Fruit fly (Drosophila melanogaster) whole organism, prepupa: ENCODE data around the gene CG46309.
A peak's percentile ranks its signal among the peaks of the same experiment; 100 is the strongest.

Source experiments
- Blimp-1 ChIP-seq: fragments of 200-800 bp; sonication (Bioruptor generic); optimal IDR thresholded peaks from 3 replicates; lab custom pipeline; 2017; ENCODE audit warnings: missing biosample characterization, missing genetic modification characterization, mild to moderate bottlenecking, moderate library complexity, missing genetic modification reagents
- CG10631 ChIP-seq: fragments of 200-800 bp; sonication (Bioruptor generic); optimal IDR thresholded peaks from 2 replicates; lab custom pipeline; 2016; ENCODE audit warnings: missing biosample characterization, missing genetic modification characterization
- CG11294 ChIP-seq: fragments of 200-800 bp; sonication (Bioruptor generic); IDR thresholded peaks from 2 replicates; pipeline ENCODE4 v1.3.6; 2022; ENCODE audit warnings: missing biosample characterization, missing genetic modification characterization
- CG11762 ChIP-seq: fragments of 200-800 bp; sonication (Bioruptor generic); optimal IDR thresholded peaks from 3 replicates; lab custom pipeline; 2016; ENCODE audit warnings: missing biosample characterization, missing genetic modification characterization; ENCODE audit not compliant: insufficient read depth
- CG11902 ChIP-seq: fragments of 200-800 bp; sonication (Bioruptor generic); optimal IDR thresholded peaks from 3 replicates; lab custom pipeline; 2016; ENCODE audit warnings: missing biosample characterization, missing genetic modification characterization
- CG15336 ChIP-seq: fragments of 200-800 bp; sonication (Bioruptor generic); IDR thresholded peaks from 2 replicates; pipeline ENCODE4 v1.3.6; 2022; ENCODE audit warnings: missing biosample characterization, missing genetic modification characterization
- CG1621 ChIP-seq: fragments of 200-800 bp; sonication (Bioruptor generic); optimal IDR thresholded peaks from 3 replicates; lab custom pipeline; 2018; ENCODE audit warnings: missing biosample characterization, mild to moderate bottlenecking, missing genetic modification characterization
- CG16779 ChIP-seq: fragments of 200-800 bp; sonication (Bioruptor generic); optimal IDR thresholded peaks from 3 replicates; lab custom pipeline; 2017; ENCODE audit warnings: missing biosample characterization, mild to moderate bottlenecking, missing genetic modification characterization
- CG3032 ChIP-seq: fragments of 200-800 bp; optimal IDR thresholded peaks from 2 replicates; lab custom pipeline; 2019; ENCODE audit warnings: missing biosample characterization, mild to moderate bottlenecking, missing genetic modification characterization, moderate library complexity
- CG31627 ChIP-seq: fragments of 200-800 bp; sonication (Bioruptor generic); optimal IDR thresholded peaks from 3 replicates; lab custom pipeline; 2016; ENCODE audit warnings: missing biosample characterization, missing genetic modification characterization
- CG34406 ChIP-seq: fragments of 200-800 bp; sonication (Bioruptor generic); optimal IDR thresholded peaks from 3 replicates; lab custom pipeline; 2016; ENCODE audit warnings: missing biosample characterization, missing genetic modification characterization
- CG4318 ChIP-seq: fragments of 200-800 bp; sonication (Bioruptor generic); optimal IDR thresholded peaks from 3 replicates; lab custom pipeline; 2017; ENCODE audit warnings: missing biosample characterization, mild to moderate bottlenecking, missing genetic modification characterization
- CG6792 ChIP-seq: fragments of 200-800 bp; sonication (Bioruptor generic); optimal IDR thresholded peaks from 3 replicates; lab custom pipeline; 2016; ENCODE audit warnings: missing biosample characterization, missing genetic modification characterization
- CG6854 ChIP-seq: fragments of 200-800 bp; sonication (Bioruptor generic); optimal IDR thresholded peaks from 2 replicates; lab custom pipeline; 2017; ENCODE audit warnings: missing biosample characterization, mild to moderate bottlenecking, missing genetic modification characterization
- CG7368 ChIP-seq: fragments of 200-800 bp; sonication (Bioruptor generic); optimal IDR thresholded peaks from 3 replicates; lab custom pipeline; 2016; ENCODE audit warnings: missing biosample characterization, missing genetic modification characterization
- CG8119 ChIP-seq: fragments of 200-800 bp; sonication (Bioruptor generic); IDR thresholded peaks from 3 replicates; pipeline ENCODE4 v1.3.6; 2022; ENCODE audit warnings: missing biosample characterization, missing genetic modification characterization
- CG8319 ChIP-seq: fragments of 200-800 bp; sonication (Bioruptor generic); optimal IDR thresholded peaks from 3 replicates; lab custom pipeline; 2016; ENCODE audit warnings: missing biosample characterization, missing genetic modification characterization
- CG8632 ChIP-seq: fragments of 200-800 bp; sonication (Bioruptor generic); optimal IDR thresholded peaks from 3 replicates; lab custom pipeline; 2016; ENCODE audit warnings: missing biosample characterization, missing genetic modification characterization
- CG9139 ChIP-seq: fragments of 200-800 bp; sonication (Bioruptor generic); optimal IDR thresholded peaks from 3 replicates; lab custom pipeline; 2017; ENCODE audit warnings: missing biosample characterization, mild to moderate bottlenecking, missing genetic modification characterization
- Eip75B ChIP-seq: fragments of 200-800 bp; sonication (Bioruptor generic); optimal IDR thresholded peaks from 3 replicates; lab custom pipeline; 2016; ENCODE audit warnings: missing biosample characterization, missing genetic modification characterization
- Eip78C ChIP-seq: fragments of 200-800 bp; sonication (Bioruptor generic); peaks from one replicate; lab custom pipeline; 2016; ENCODE audit warnings: missing biosample characterization, missing genetic modification characterization
- Eip93F ChIP-seq: fragments of 200-800 bp; sonication (Bioruptor generic); optimal IDR thresholded peaks from 2 replicates; lab custom pipeline; 2016; ENCODE audit warnings: missing biosample characterization, mild to moderate bottlenecking, missing genetic modification characterization
- Ets21C ChIP-seq: fragments of 200-800 bp; sonication (Bioruptor generic); optimal IDR thresholded peaks from 3 replicates; lab custom pipeline; 2016; ENCODE audit warnings: missing biosample characterization, missing genetic modification characterization
- Ets96B ChIP-seq: fragments of 200-800 bp; optimal IDR thresholded peaks from 2 replicates; lab custom pipeline; 2019; ENCODE audit warnings: missing biosample characterization, mild to moderate bottlenecking, missing genetic modification characterization, moderate library complexity
- Gug ChIP-seq: fragments of 200-800 bp; sonication (Bioruptor generic); IDR thresholded peaks from 2 replicates; pipeline ENCODE4 v1.3.6; 2022; ENCODE audit warnings: missing biosample characterization, missing genetic modification characterization
- Hr38 ChIP-seq: sonication (Bioruptor generic); optimal IDR thresholded peaks from 2 replicates; lab custom pipeline; 2016; ENCODE audit warnings: missing biosample characterization, missing genetic modification characterization
- Hr39 ChIP-seq: fragments of 200-800 bp; sonication (Bioruptor generic); optimal IDR thresholded peaks from 2 replicates; lab custom pipeline; 2016; ENCODE audit warnings: missing biosample characterization, missing genetic modification characterization
- Hr4 ChIP-seq: fragments of 200-800 bp; sonication (Bioruptor generic); optimal IDR thresholded peaks from 3 replicates; lab custom pipeline; 2016; ENCODE audit warnings: missing biosample characterization, missing genetic modification characterization
- Met ChIP-seq: fragments of 200-800 bp; sonication (Bioruptor generic); optimal IDR thresholded peaks from 3 replicates; lab custom pipeline; 2016; ENCODE audit warnings: missing biosample characterization, missing genetic modification characterization
- OdsH ChIP-seq: fragments of 200-800 bp; sonication (Bioruptor generic); optimal IDR thresholded peaks from 3 replicates; lab custom pipeline; 2016; ENCODE audit warnings: missing biosample characterization, missing genetic modification characterization
- Sox14 ChIP-seq: fragments of 200-800 bp; sonication (Bioruptor generic); optimal IDR thresholded peaks from 3 replicates; lab custom pipeline; 2016; ENCODE audit warnings: missing biosample characterization, missing genetic modification characterization
- Sox15 ChIP-seq: fragments of 200-800 bp; sonication (Bioruptor generic); optimal IDR thresholded peaks from 3 replicates; lab custom pipeline; 2016; ENCODE audit warnings: missing biosample characterization, missing genetic modification characterization
- achi ChIP-seq: fragments of 200-800 bp; sonication (Bioruptor generic); optimal IDR thresholded peaks from 3 replicates; lab custom pipeline; 2016; ENCODE audit warnings: missing biosample characterization, missing genetic modification characterization
- acj6 ChIP-seq: fragments of 200-800 bp; sonication (Bioruptor generic); optimal IDR thresholded peaks from 3 replicates; lab custom pipeline; 2016; ENCODE audit warnings: missing biosample characterization, missing genetic modification characterization
- cyc ChIP-seq: fragments of 200-800 bp; sonication (Bioruptor generic); optimal IDR thresholded peaks from 3 replicates; lab custom pipeline; 2016; ENCODE audit warnings: missing biosample characterization, missing genetic modification characterization
- dac ChIP-seq: fragments of 200-800 bp; sonication (Bioruptor generic); optimal IDR thresholded peaks from 2 replicates; lab custom pipeline; 2017; ENCODE audit warnings: missing biosample characterization, mild to moderate bottlenecking, missing genetic modification characterization
- eg ChIP-seq: fragments of 200-800 bp; sonication (Bioruptor generic); IDR thresholded peaks from 3 replicates; pipeline ENCODE4 v1.3.6; 2022; ENCODE audit warnings: missing biosample characterization, missing genetic modification characterization
- esn ChIP-seq: fragments of 200-800 bp; sonication (Bioruptor generic); optimal IDR thresholded peaks from 2 replicates; lab custom pipeline; 2016; ENCODE audit warnings: missing biosample characterization, mild to moderate bottlenecking, missing genetic modification characterization, moderate library complexity
- fd59A ChIP-seq: fragments of 200-800 bp; sonication (Bioruptor generic); optimal IDR thresholded peaks from 2 replicates; lab custom pipeline; 2017; ENCODE audit warnings: missing biosample characterization, mild to moderate bottlenecking, missing genetic modification characterization, missing genetic modification reagents
- fkh ChIP-seq: fragments of 200-800 bp; sonication (Bioruptor generic); optimal IDR thresholded peaks from 3 replicates; lab custom pipeline; 2017; ENCODE audit warnings: missing biosample characterization, mild to moderate bottlenecking, missing genetic modification characterization, moderate library complexity
- lz ChIP-seq: fragments of 200-800 bp; sonication (Bioruptor generic); optimal IDR thresholded peaks from 3 replicates; lab custom pipeline; 2016; ENCODE audit warnings: missing biosample characterization, missing genetic modification characterization
- pdm3 ChIP-seq: fragments of 200-800 bp; sonication (Bioruptor generic); optimal IDR thresholded peaks from 3 replicates; lab custom pipeline; 2016; ENCODE audit warnings: missing biosample characterization, missing genetic modification characterization
- salr ChIP-seq, 2 experiments: fragments of 200-800 bp; sonication (Bioruptor generic); optimal IDR thresholded peaks; 3 replicates each; lab custom pipeline; 2016 to 2018; ENCODE audit warnings: missing biosample characterization in 2 of 2, missing genetic modification characterization in 2 of 2, mild to moderate bottlenecking in 1 of 2
- svp ChIP-seq: fragments of 200-800 bp; sonication (Bioruptor generic); peaks from one replicate; lab custom pipeline; 2016; ENCODE audit warnings: missing biosample characterization, missing genetic modification characterization
- topi ChIP-seq: fragments of 200-800 bp; sonication (Bioruptor generic); optimal IDR thresholded peaks from 3 replicates; lab custom pipeline; 2016; ENCODE audit warnings: missing biosample characterization, missing genetic modification characterization

The CG46309 gene

DNA sequence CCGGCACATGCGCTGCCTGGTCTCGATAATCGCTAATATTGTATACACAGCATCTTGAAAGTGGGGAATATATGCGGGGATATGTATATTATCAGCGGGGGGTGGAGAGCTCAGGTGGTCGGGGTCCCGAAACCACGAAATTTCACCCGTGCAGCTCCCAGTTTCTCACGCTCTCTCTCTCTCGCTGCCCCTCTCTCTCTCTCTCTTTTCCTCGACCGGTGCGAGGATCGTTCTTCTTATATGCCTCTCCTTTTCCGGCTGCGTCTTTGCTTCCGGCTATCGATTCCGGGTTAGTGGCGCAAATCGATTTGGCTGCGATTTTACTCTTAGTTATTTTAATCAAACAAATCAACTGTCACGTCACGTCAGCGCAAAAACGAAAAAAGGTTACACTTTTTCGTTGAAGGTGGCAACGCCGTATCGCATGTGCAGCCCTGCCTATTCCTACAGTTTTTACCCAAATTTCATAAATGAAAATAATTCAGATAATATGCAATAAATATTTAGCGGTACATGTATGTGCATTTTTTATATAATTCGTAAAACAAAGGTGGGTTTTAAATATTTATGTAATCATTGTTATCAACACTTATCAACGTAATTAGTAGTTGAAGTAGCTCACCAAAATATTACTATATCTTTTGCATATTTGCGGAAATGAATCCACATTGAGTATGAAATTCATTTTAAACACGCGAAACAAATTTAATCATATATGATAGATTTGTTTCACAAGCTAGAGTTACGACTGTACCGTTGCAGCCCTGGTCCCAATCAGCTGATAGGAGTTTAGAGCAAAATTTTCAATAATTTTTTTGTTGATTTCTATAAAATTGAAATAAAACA, 48.1 kb upstream of the CG46309 start, which contains the start of the genes heix and CG17328:
Gene heix (minus strand): TSS at position 393 of the 846 bp plus-strand sequence.
Gene CG17328 (plus strand): TSS at position 478 of the 846 bp plus-strand sequence.
- TF ChIP-seq CG16779 (tag; lab: Kevin White, UChicago) (no peak), OdsH (peak; percentile 77), Sox14 (GFP tag; lab: Kevin White, UChicago) (peak; percentile 81), CG8119 (GFP tag; lab: Robert Waterston, UW) (no peak), CG15336 (peak; percentile 44), Gug (GFP tag; lab: Robert Waterston, UW) (peak; percentile 51; the same call in 1 of the 2 replicates), svp (peak; percentile 92), dac (peak; percentile 42), pdm3 (GFP tag; lab: Kevin White, UChicago) (no peak), Hr39 (no peak), CG6854 (GFP tag; lab: Kevin White, UChicago) (peak; percentile 61), CG9139 (GFP tag; lab: Kevin White, UChicago) (no peak), Met (GFP tag; lab: Kevin White, UChicago) (peak; percentile 77), CG4318 (GFP tag; lab: Kevin White, UChicago) (no peak), Ets21C (GFP tag; lab: Kevin White, UChicago) (peak; percentile 74), Blimp-1 (GFP tag; lab: Kevin White, UChicago) (peak; percentile 28), topi (GFP tag; lab: Kevin White, UChicago) (peak; percentile 75), CG8319 (peak; percentile 56), cyc (peak; percentile 76), Sox15 (GFP tag; lab: Kevin White, UChicago) (peak; percentile 70), fkh (GFP tag; lab: Kevin White, UChicago) (peak; percentile 69), CG7368 (GFP tag; lab: Kevin White, UChicago) (peak; percentile 52), Eip75B (peak; percentile 79), CG34406 (GFP tag; lab: Kevin White, UChicago) (peak; percentile 66), Eip93F (GFP tag; lab: Kevin White, UChicago) (peak; percentile 47), CG11902 (peak; percentile 74), Hr38 (GFP tag; lab: Kevin White, UChicago) (no peak), CG31627 (GFP tag; lab: Kevin White, UChicago) (peak; percentile 81), esn (peak; percentile 84), Ets96B (tag; lab: Kevin White, UChicago) (peak; percentile 61), fd59A (GFP tag; lab: Kevin White, UChicago) (peak; percentile 44), CG1621 (tag; lab: Kevin White, UChicago) (peak; percentile 66), CG11294 (GFP tag; lab: Robert Waterston, UW) (no peak), salr (GFP tag; optimal IDR thresholded peaks at IDR 0.05; lab: Kevin White, UChicago) (peak; percentile 63 to 72), Hr4 (peak; percentile 86), lz (peak; percentile 78), eg (GFP tag; lab: Robert Waterston, UW) (no peak), Eip78C (GFP tag; lab: Kevin White, UChicago) (peak; percentile 91), CG11762 (GFP tag; lab: Kevin White, UChicago) (peak; percentile 63), achi (GFP tag; lab: Kevin White, UChicago) (peak; percentile 83), CG3032 (tag; lab: Kevin White, UChicago) (peak; percentile 64), CG6792 (peak; percentile 56), CG8632 (GFP tag; lab: Kevin White, UChicago) (peak; percentile 54), acj6 (peak; percentile 82), CG10631 (peak; percentile 80)
- TF ChIP-seq, all 60 proteins: peak for 36
